Worm (Caenorhabditis elegans) whole organism, L1 larva: ENCODE data around the gene bas-1.

Experiments used
- C16A3.4 ChIP-seq: fragments of 150-350 bp; optimal IDR thresholded peaks from 2 replicates; lab custom pipeline; 2014; ENCODE audit warnings: missing biosample characterization, missing genetic modification characterization
- Y116A8C.19 ChIP-seq: sonication (generic microtip); optimal IDR thresholded peaks from 2 replicates; lab custom pipeline; 2016; ENCODE audit warnings: missing compliant biosample characterization, missing genetic modification characterization, borderline replicate concordance
- aha-1 ChIP-seq: fragments of 150-350 bp; optimal IDR thresholded peaks from 2 replicates; lab custom pipeline; 2014; ENCODE audit warnings: missing biosample characterization, missing genetic modification characterization
- alr-1 ChIP-seq: fragments of 200-800 bp; sonication (Bioruptor generic); optimal IDR thresholded peaks from 2 replicates; lab custom pipeline; 2018; ENCODE audit warnings: borderline replicate concordance, mild to moderate bottlenecking, missing genetic modification characterization, missing compliant biosample characterization
- blmp-1 ChIP-seq: fragments of 150-350 bp; optimal IDR thresholded peaks from 2 replicates; lab custom pipeline; 2014; ENCODE audit warnings: missing biosample characterization, missing genetic modification characterization
- ceh-63 ChIP-seq: fragments of 200-800 bp; sonication (Bioruptor generic); optimal IDR thresholded peaks from 2 replicates; lab custom pipeline; 2018; ENCODE audit warnings: mild to moderate bottlenecking, missing genetic modification characterization, missing compliant biosample characterization
- ceh-82 ChIP-seq, 3 experiments: fragments of 150-350 bp in 1 of 3; sonication (generic microtip) in 2 of 3; optimal IDR thresholded peaks; 2 replicates each; lab custom pipeline; 2014 to 2017; ENCODE audit warnings: missing biosample characterization in 3 of 3, missing genetic modification characterization in 3 of 3
- ceh-90 ChIP-seq: sonication (generic microtip); optimal IDR thresholded peaks from 2 replicates; lab custom pipeline; 2016; ENCODE audit warnings: missing genetic modification characterization, missing compliant biosample characterization
- ces-1 ChIP-seq: fragments of 150-350 bp; optimal IDR thresholded peaks from 2 replicates; lab custom pipeline; 2014; ENCODE audit warnings: missing biosample characterization, missing genetic modification reagents, missing genetic modification characterization
- dpl-1 ChIP-seq, 3 experiments: fragments of 150-350 bp in 2 of 3; sonication (generic microtip) in 1 of 3; optimal IDR thresholded peaks; 2 replicates each; lab custom pipeline; 2014 to 2017; ENCODE audit warnings: missing biosample characterization in 3 of 3, missing genetic modification characterization in 3 of 3, missing genetic modification reagents in 3 of 3
- dsc-1 ChIP-seq: sonication (generic microtip); optimal IDR thresholded peaks from 2 replicates; lab custom pipeline; 2016; ENCODE audit warnings: mild to moderate bottlenecking, missing genetic modification characterization, missing compliant biosample characterization
- efl-1 ChIP-seq, 4 experiments: fragments of 150-350 bp; optimal IDR thresholded peaks in 3 of 4; peaks in 1 of 4; 1 replicate in 1 of 4; 2 replicates in 3 of 4; lab custom pipeline; 2014; ENCODE audit warnings: missing biosample characterization in 2 of 4, missing genetic modification characterization in 2 of 4, missing genetic modification reagents in 2 of 4
- efl-3 ChIP-seq: fragments of 200-800 bp; sonication (Bioruptor generic); optimal IDR thresholded peaks from 2 replicates; lab custom pipeline; 2018; ENCODE audit warnings: mild to moderate bottlenecking, missing genetic modification characterization, missing compliant biosample characterization
- egl-27 ChIP-seq, 2 experiments: fragments of 150-350 bp in 1 of 2; sonication (generic microtip); optimal IDR thresholded peaks; 3 replicates each; lab custom pipeline; 2017 to 2018; ENCODE audit warnings: missing biosample characterization in 2 of 2, missing genetic modification characterization in 2 of 2, missing genetic modification reagents in 2 of 2
- elt-2 ChIP-seq: sonication (generic microtip); optimal IDR thresholded peaks from 2 replicates; lab custom pipeline; 2016; ENCODE audit warnings: missing genetic modification characterization, mild to moderate bottlenecking, inconsistent platforms, missing compliant biosample characterization, missing genetic modification reagents
- ets-5 ChIP-seq: fragments of 200-800 bp; sonication (Bioruptor generic); IDR thresholded peaks from 2 replicates; pipeline ENCODE4 v1.3.6; 2022; ENCODE audit warnings: missing genetic modification characterization, missing compliant biosample characterization
- fkh-8 ChIP-seq: sonication (generic microtip); optimal IDR thresholded peaks from 2 replicates; lab custom pipeline; 2016; ENCODE audit warnings: mild to moderate bottlenecking, missing genetic modification characterization, missing compliant biosample characterization
- fos-1 ChIP-seq: fragments of 150-350 bp; optimal IDR thresholded peaks from 2 replicates; lab custom pipeline; 2014; ENCODE audit warnings: missing biosample characterization, missing genetic modification characterization
- irx-1 ChIP-seq: sonication (generic microtip); optimal IDR thresholded peaks from 2 replicates; lab custom pipeline; 2016; ENCODE audit warnings: missing genetic modification characterization, missing compliant biosample characterization
- isw-1 ChIP-seq: fragments of 200-800 bp; sonication (Bioruptor generic); IDR thresholded peaks from 2 replicates; pipeline ENCODE4 v1.3.6; 2022; ENCODE audit warnings: missing genetic modification characterization, missing compliant biosample characterization
- jun-1 ChIP-seq: fragments of 150-350 bp; optimal IDR thresholded peaks from 2 replicates; lab custom pipeline; 2014; ENCODE audit warnings: missing biosample characterization, missing genetic modification reagents, missing genetic modification characterization
- lin-14 ChIP-seq: fragments of 200-800 bp; sonication (Bioruptor generic); optimal IDR thresholded peaks from 2 replicates; lab custom pipeline; 2018; ENCODE audit warnings: mild to moderate bottlenecking, missing genetic modification characterization, moderate library complexity, missing compliant biosample characterization
- lin-15B ChIP-seq: fragments of 150-350 bp; sonication (generic microtip); optimal IDR thresholded peaks from 3 replicates; lab custom pipeline; 2014; ENCODE audit warnings: missing biosample characterization, missing genetic modification characterization
- lsy-2 ChIP-seq, 2 experiments: fragments of 150-350 bp; optimal IDR thresholded peaks; 2 replicates each; lab custom pipeline; 2014; ENCODE audit warnings: missing biosample characterization in 2 of 2, missing genetic modification characterization in 2 of 2
- mep-1 ChIP-seq: fragments of 150-350 bp; optimal IDR thresholded peaks from 2 replicates; lab custom pipeline; 2014; ENCODE audit warnings: missing biosample characterization, missing genetic modification characterization
- nhr-11 ChIP-seq: fragments of 150-350 bp; optimal IDR thresholded peaks from 2 replicates; lab custom pipeline; 2014; ENCODE audit warnings: missing biosample characterization, missing genetic modification characterization
- nhr-12 ChIP-seq: sonication (generic microtip); optimal IDR thresholded peaks from 2 replicates; lab custom pipeline; 2017; ENCODE audit warnings: missing biosample characterization, missing genetic modification characterization
- nhr-19 ChIP-seq: fragments of 200-800 bp; sonication (Bioruptor generic); conservative IDR thresholded peaks from 2 replicates; pipeline ENCODE4 v1.3.6; 2022; ENCODE audit warnings: missing genetic modification characterization, missing compliant biosample characterization
- nhr-237 ChIP-seq: fragments of 150-350 bp; optimal IDR thresholded peaks from 2 replicates; lab custom pipeline; 2014; ENCODE audit warnings: missing biosample characterization, missing genetic modification characterization
- nhr-28 ChIP-seq: fragments of 150-350 bp; optimal IDR thresholded peaks from 2 replicates; lab custom pipeline; 2014; ENCODE audit warnings: missing biosample characterization, missing genetic modification characterization
- nhr-47 ChIP-seq: sonication (generic microtip); optimal IDR thresholded peaks from 2 replicates; lab custom pipeline; 2016; ENCODE audit warnings: mild to moderate bottlenecking, missing genetic modification characterization, moderate library complexity, missing compliant biosample characterization
- nhr-71 ChIP-seq: sonication (generic microtip); optimal IDR thresholded peaks from 2 replicates; lab custom pipeline; 2016; ENCODE audit warnings: mild to moderate bottlenecking, missing genetic modification characterization, moderate library complexity, missing compliant biosample characterization
- nhr-85 ChIP-seq: sonication (generic microtip); peaks from one replicate; lab custom pipeline; 2016; ENCODE audit warnings: missing genetic modification characterization, inconsistent platforms, missing compliant biosample characterization
- nhr-90 ChIP-seq: sonication (generic microtip); optimal IDR thresholded peaks from 2 replicates; lab custom pipeline; 2016; ENCODE audit warnings: mild to moderate bottlenecking, missing genetic modification characterization, missing compliant biosample characterization; ENCODE audit not compliant: poor library complexity
- pag-3 ChIP-seq: sonication (generic microtip); optimal IDR thresholded peaks from 2 replicates; lab custom pipeline; 2017; ENCODE audit warnings: missing genetic modification characterization, mild to moderate bottlenecking, missing compliant biosample characterization, antibody characterized with exemption, borderline replicate concordance; ENCODE audit not compliant: insufficient read depth
- pax-3 ChIP-seq: fragments of 200-800 bp; sonication (Bioruptor generic); optimal IDR thresholded peaks from 2 replicates; lab custom pipeline; 2018; ENCODE audit warnings: mild to moderate bottlenecking, missing genetic modification characterization, moderate library complexity, missing compliant biosample characterization
- pqm-1 ChIP-seq: sonication (generic microtip); optimal IDR thresholded peaks from 3 replicates; lab custom pipeline; 2017; ENCODE audit warnings: missing biosample characterization, missing genetic modification characterization
- rnt-1 ChIP-seq: sonication (generic microtip); optimal IDR thresholded peaks from 2 replicates; lab custom pipeline; 2016; ENCODE audit warnings: mild to moderate bottlenecking, missing genetic modification characterization, moderate library complexity, missing compliant biosample characterization
- snpc-4 ChIP-seq: fragments of 150-350 bp; optimal IDR thresholded peaks from 2 replicates; lab custom pipeline; 2014; ENCODE audit warnings: missing biosample characterization, missing genetic modification characterization
- sptf-1 ChIP-seq: fragments of 150-350 bp; optimal IDR thresholded peaks from 2 replicates; lab custom pipeline; 2014; ENCODE audit warnings: missing biosample characterization, missing genetic modification characterization
- tlp-1 ChIP-seq: fragments of 150-350 bp; optimal IDR thresholded peaks from 2 replicates; lab custom pipeline; 2014; ENCODE audit warnings: missing biosample characterization, missing genetic modification characterization
- unc-30 ChIP-seq: sonication (generic microtip); optimal IDR thresholded peaks from 2 replicates; lab custom pipeline; 2017; ENCODE audit warnings: missing biosample characterization, missing genetic modification characterization
- unc-62 ChIP-seq: fragments of 150-350 bp; optimal IDR thresholded peaks from 2 replicates; lab custom pipeline; 2014; ENCODE audit warnings: missing biosample characterization, missing genetic modification reagents, missing genetic modification characterization
- xbp-1 ChIP-seq: sonication (generic microtip); optimal IDR thresholded peaks from 2 replicates; lab custom pipeline; 2016; ENCODE audit warnings: missing genetic modification characterization, missing compliant biosample characterization
- ztf-4 ChIP-seq: fragments of 150-350 bp; optimal IDR thresholded peaks from 2 replicates; lab custom pipeline; 2014; ENCODE audit warnings: missing biosample characterization, missing genetic modification characterization

The bas-1 gene

DNA sequence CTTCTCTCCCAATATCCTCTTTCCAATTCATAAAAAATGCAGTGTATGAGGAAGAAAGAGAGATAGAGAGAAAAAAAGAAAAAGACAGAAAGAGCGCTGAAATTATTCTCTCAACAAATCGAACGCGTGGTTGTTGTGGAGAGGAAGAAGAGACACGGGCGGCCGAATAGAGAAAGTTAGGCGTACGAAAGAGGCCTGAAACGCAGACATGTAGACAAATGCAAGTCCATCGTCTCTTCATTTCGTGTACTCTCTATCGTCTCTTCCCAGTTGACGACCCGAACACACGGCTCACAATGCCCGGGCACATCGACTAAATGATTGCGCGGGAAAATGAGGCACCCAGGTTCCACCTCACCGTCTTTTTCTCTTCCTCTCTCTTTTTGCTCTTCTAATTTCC, 9.2 kb downstream of the bas-1 start (continued):
- peak; percentile 40 for TF ChIP-seq snpc-4 (tag; lab: Kevin White, UChicago)
- peak; percentile 22 for TF ChIP-seq pax-3 (tag; lab: Kevin White, UChicago)
- peak; percentile 16 for TF ChIP-seq fos-1 (tag; lab: Kevin White, UChicago)
- TF ChIP-seq elt-2 = peak; percentile 30
- TF ChIP-seq nhr-12 = no peak
- TF ChIP-seq fkh-8 (tag; lab: Kevin White, UChicago) = peak; percentile 90
- peak; percentile 63 for TF ChIP-seq jun-1 (tag; lab: Kevin White, UChicago)
- TF ChIP-seq tlp-1 = no peak
- TF ChIP-seq ets-5 = no peak
- TF ChIP-seq dpl-1 (GFP tag; optimal IDR thresholded peaks at IDR 0.05; lab: Kevin White, UChicago) = peak; percentile 2 to 26 (median 12)
- TF ChIP-seq nhr-28 (tag; lab: Kevin White, UChicago) = no peak
- peak; percentile 66 for TF ChIP-seq nhr-85
- TF ChIP-seq C16A3.4 (tag; lab: Kevin White, UChicago) = no peak
- no peak for TF ChIP-seq ces-1 (GFP tag; lab: Kevin White, UChicago)
- TF ChIP-seq, all 84 proteins: peak for 37

DNA sequence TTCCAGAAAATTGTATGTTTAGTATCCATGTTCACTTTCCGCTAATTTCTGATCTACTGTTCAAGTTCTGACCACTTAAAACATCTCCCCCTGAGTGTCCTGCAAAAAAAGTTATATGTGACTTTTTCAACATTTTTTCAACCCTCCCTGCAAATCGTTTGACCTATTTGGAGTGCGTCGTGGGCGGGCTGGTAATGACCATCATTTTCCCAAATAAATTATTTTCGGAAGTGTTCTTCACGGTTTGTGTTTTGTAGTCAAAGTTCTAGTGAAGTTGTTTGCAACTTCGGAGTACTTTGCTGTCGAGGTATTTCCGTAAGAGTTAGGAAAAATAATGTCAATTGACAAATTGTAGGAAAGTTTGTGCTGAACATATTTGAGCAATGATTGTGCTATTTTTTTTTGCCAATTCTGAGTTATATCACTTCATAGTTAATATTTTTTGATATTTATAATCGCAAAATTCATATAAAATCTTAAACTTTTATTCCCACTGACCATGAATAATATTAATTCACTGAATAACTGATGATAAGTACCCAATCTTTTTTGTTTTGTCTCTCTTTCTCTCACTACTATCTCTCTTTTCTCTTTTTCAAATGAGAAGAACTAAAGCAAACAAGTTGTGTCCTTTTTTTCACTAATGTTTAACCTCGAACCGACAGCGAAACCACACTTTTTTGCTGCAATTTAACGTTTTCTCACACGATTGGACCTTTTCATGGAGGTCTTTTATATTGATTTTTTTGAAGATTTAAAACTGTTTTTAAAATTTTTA, 10.3 kb downstream of the bas-1 start:
- no peak for TF ChIP-seq xbp-1 (tag; lab: Kevin White, UChicago)
- TF ChIP-seq nhr-71 (tag; lab: Kevin White, UChicago) = peak; percentile 8
- TF ChIP-seq nhr-11 = no peak
- TF ChIP-seq efl-1 (optimal IDR thresholded peaks at IDR 0.05; lab: Kevin White, UChicago) = no peak
- peak in 1 of 2 experiments; percentile 29 for TF ChIP-seq efl-1 (GFP tag; optimal IDR thresholded peaks at IDR 0.05 in 1 of 2; lab: Kevin White, UChicago)
- TF ChIP-seq lin-14 (GFP tag; lab: Kevin White, UChicago) = peak; percentile 55
- no peak for TF ChIP-seq C16A3.4 (tag; lab: Kevin White, UChicago)
- no peak for TF ChIP-seq pqm-1
- peak; percentile 10 for TF ChIP-seq mep-1 (tag; lab: Kevin White, UChicago)
- TF ChIP-seq nhr-28 (tag; lab: Kevin White, UChicago) = no peak
- peak; percentile 0 for TF ChIP-seq nhr-47 (tag; lab: Kevin White, UChicago)
- TF ChIP-seq, all 84 proteins: peak for 5

DNA sequence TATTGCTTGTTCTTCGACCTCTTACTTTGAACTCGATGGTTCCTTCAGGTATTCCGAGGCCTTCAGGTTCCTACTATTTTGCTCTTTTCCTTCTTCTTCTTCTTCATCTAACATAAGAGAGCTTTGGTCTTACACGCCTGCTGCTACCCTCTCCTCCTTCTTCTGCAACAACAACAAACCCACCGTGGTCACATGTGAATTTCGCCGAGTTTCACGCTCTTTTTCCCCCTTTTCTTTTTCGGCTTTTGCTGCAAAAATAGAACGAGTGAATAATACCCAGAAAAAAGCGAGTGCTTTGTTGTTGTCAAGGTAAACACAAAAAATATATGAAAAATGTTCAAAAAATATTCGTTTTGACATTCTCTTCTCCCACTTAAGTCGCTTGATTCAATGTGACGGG, 11.3 kb downstream of the bas-1 start:
- TF ChIP-seq pag-3 (tag; lab: Kevin White, UChicago) (no peak), ces-1 (GFP tag; lab: Kevin White, UChicago) (no peak), nhr-90 (tag; lab: Kevin White, UChicago) (no peak), dpl-1 (GFP tag; optimal IDR thresholded peaks at IDR 0.05; lab: Kevin White, UChicago) (peak in 1 of 3 experiments; percentile 2), pqm-1 (no peak), nhr-19 (0 out of 2 replicates have a peak, but pooled peaks have one; percentile 2), lsy-2 (tag; optimal IDR thresholded peaks at IDR 0.05; lab: Kevin White, UChicago) (peak in 1 of 2 experiments; percentile 6), jun-1 (tag; lab: Kevin White, UChicago) (no peak), rnt-1 (tag; lab: Kevin White, UChicago) (peak; percentile 39), nhr-85 (no peak), lin-15B (tag; lab: Kevin White, UChicago) (no peak), ceh-90 (tag; lab: Kevin White, UChicago) (no peak), blmp-1 (tag; lab: Kevin White, UChicago) (no peak), snpc-4 (tag; lab: Kevin White, UChicago) (no peak), ztf-4 (tag; lab: Kevin White, UChicago) (no peak), Y116A8C.19 (tag; lab: Kevin White, UChicago) (no peak), egl-27 (tag; optimal IDR thresholded peaks at IDR 0.05; lab: Kevin White, UChicago) (no peak), ets-5 (no peak), alr-1 (no peak), nhr-71 (tag; lab: Kevin White, UChicago) (peak; percentile 24), ceh-82 (tag; optimal IDR thresholded peaks at IDR 0.05; lab: Kevin White, UChicago) (peak in 1 of 3 experiments; percentile 39), dsc-1 (tag; lab: Kevin White, UChicago) (no peak), aha-1 (tag; lab: Kevin White, UChicago) (no peak), ceh-63 (GFP tag; lab: Kevin White, UChicago) (no peak), isw-1 (GFP tag; lab: Robert Waterston, UW) (no peak), nhr-237 (tag; lab: Kevin White, UChicago) (no peak), unc-62 (GFP tag; lab: Kevin White, UChicago) (no peak), nhr-11 (no peak), sptf-1 (tag; lab: Kevin White, UChicago) (no peak), mep-1 (tag; lab: Kevin White, UChicago) (peak; percentile 3), unc-30 (tag; lab: Kevin White, UChicago) (no peak), fkh-8 (tag; lab: Kevin White, UChicago) (no peak), irx-1 (tag; lab: Kevin White, UChicago) (no peak), efl-3 (GFP tag; lab: Kevin White, UChicago) (no peak)
